Worm (Caenorhabditis elegans): Measurements from ENCODE around the gene ubc-9.

ubc-9 gene

DNA sequence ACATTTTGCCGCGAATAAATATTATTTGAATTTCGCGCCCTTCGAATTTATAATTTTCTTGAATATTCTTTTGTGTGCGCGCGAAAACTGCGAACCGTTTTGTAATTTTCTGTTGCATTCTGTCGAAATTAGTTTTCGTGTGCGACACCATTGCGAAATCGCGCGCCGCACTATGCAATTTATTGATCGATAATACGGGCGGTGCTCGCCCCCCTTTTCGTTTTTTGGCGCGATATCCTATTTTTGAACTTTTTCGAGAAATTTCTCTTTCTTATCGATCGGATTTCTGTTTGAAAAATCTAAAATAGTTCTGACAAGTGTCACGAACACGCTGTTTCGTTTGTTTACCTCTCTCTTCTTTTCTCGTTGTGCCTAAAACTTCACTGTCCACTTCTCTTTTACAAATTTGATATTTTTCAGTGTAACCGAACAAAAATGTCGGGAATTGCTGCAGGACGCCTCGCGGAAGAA, at the start of gene ubc-9:
Gene ubc-9, plus strand, starts transcription at position 421 of the 471 bp plus-strand sequence.
- TF ChIP-seq lin-39 (tag; optimal IDR thresholded peaks at IDR 0.05), result peak; percentile 65
- no peak for TF ChIP-seq pqm-1 (tag; optimal IDR thresholded peaks at IDR 0.05)
- TF ChIP-seq nhr-67 (tag; optimal IDR thresholded peaks at IDR 0.05), result no peak
- no peak for TF ChIP-seq fkh-10 (GFP tag; optimal IDR thresholded peaks at IDR 0.05)
- TF ChIP-seq mdl-1 (tag; optimal IDR thresholded peaks at IDR 0.05), result no peak
- peak; percentile 5 for TF ChIP-seq skn-1 (tag; optimal IDR thresholded peaks at IDR 0.05)
- peak; percentile 61 for TF ChIP-seq nhr-43 (tag; optimal IDR thresholded peaks at IDR 0.05; ENCODE audit: poor library complexity, severe bottlenecking)
- TF ChIP-seq ceh-16 (tag; optimal IDR thresholded peaks at IDR 0.05), result no peak
- no peak for TF ChIP-seq fos-1 (tag; optimal IDR thresholded peaks at IDR 0.05)
- no peak for TF ChIP-seq R02D3.7 (tag; optimal IDR thresholded peaks at IDR 0.05)
- peak; percentile 71 for TF ChIP-seq pha-4 (tag; optimal IDR thresholded peaks at IDR 0.05)
- no peak for TF ChIP-seq mml-1 (tag; optimal IDR thresholded peaks at IDR 0.05)
- TF ChIP-seq elt-3 (tag; optimal IDR thresholded peaks at IDR 0.05), result no peak
- peak; percentile 75 for TF ChIP-seq nhr-25 (tag; optimal IDR thresholded peaks at IDR 0.05)
- TF ChIP-seq nhr-77 (tag; optimal IDR thresholded peaks at IDR 0.05), result no peak
- TF ChIP-seq lsy-12 (tag; optimal IDR thresholded peaks at IDR 0.05), result no peak
- TF ChIP-seq aly-2 (tag; optimal IDR thresholded peaks at IDR 0.05), result no peak
- TF ChIP-seq jun-1 (tag; optimal IDR thresholded peaks at IDR 0.05), result peak; percentile 37
- TF ChIP-seq unc-62 (GFP tag; optimal IDR thresholded peaks at IDR 0.05), result no peak
- TF ChIP-seq fkh-2 (tag; optimal IDR thresholded peaks at IDR 0.05), result no peak
- TF ChIP-seq egl-5 (tag; optimal IDR thresholded peaks at IDR 0.05), result peak; percentile 40
- no peak for TF ChIP-seq eor-1 (tag; optimal IDR thresholded peaks at IDR 0.05)
- TF ChIP-seq nhr-28 (tag; optimal IDR thresholded peaks at IDR 0.05), result no peak
- TF ChIP-seq nhr-237 (tag; optimal IDR thresholded peaks at IDR 0.05), result no peak
- TF ChIP-seq nhr-11 (tag; optimal IDR thresholded peaks at IDR 0.05), result no peak
- peak; percentile 54 for TF ChIP-seq elt-2 (tag; optimal IDR thresholded peaks at IDR 0.05)
- TF ChIP-seq hmg-11 (tag; optimal IDR thresholded peaks at IDR 0.05), result peak; percentile 72
- no peak for TF ChIP-seq ceh-82 (tag; optimal IDR thresholded peaks at IDR 0.05)
- no peak for TF ChIP-seq elt-1 (tag; optimal IDR thresholded peaks at IDR 0.05)
- no peak for TF ChIP-seq nhr-12 (tag; optimal IDR thresholded peaks at IDR 0.05)
- TF ChIP-seq snpc-4 (tag; optimal IDR thresholded peaks at IDR 0.05), result peak; percentile 59
- TF ChIP-seq daf-12 (tag; optimal IDR thresholded peaks at IDR 0.05), result no peak
- TF ChIP-seq ztf-4 (tag; optimal IDR thresholded peaks at IDR 0.05), result no peak
- TF ChIP-seq ceh-28 (tag; optimal IDR thresholded peaks at IDR 0.05), result peak; percentile 92
- peak; percentile 55 for TF ChIP-seq ama-1 (optimal IDR thresholded peaks at IDR 0.05)
- TF ChIP-seq tbx-2 (tag; optimal IDR thresholded peaks at IDR 0.05), result no peak
- TF ChIP-seq ztf-11 (tag; optimal IDR thresholded peaks at IDR 0.05), result no peak
- TF ChIP-seq nfya-1 (tag; optimal IDR thresholded peaks at IDR 0.05; ENCODE audit: insufficient read depth), result peak; percentile 82
- no peak for TF ChIP-seq nhr-76 (tag; optimal IDR thresholded peaks at IDR 0.05)
- TF ChIP-seq nhr-23 (tag; optimal IDR thresholded peaks at IDR 0.05), result peak; percentile 81
- TF ChIP-seq ceh-9 (tag; optimal IDR thresholded peaks at IDR 0.05), result no peak
- TF ChIP-seq ZK546.5 (tag; optimal IDR thresholded peaks at IDR 0.05), result no peak
- no peak for TF ChIP-seq unc-39 (tag; optimal IDR thresholded peaks at IDR 0.05)
- TF ChIP-seq lin-15B (tag; optimal IDR thresholded peaks at IDR 0.05), result peak; percentile 73
- no peak for TF ChIP-seq sea-2 (GFP tag; optimal IDR thresholded peaks at IDR 0.05)
- TF ChIP-seq egl-27 (tag; optimal IDR thresholded peaks at IDR 0.05), result no peak
- no peak for TF ChIP-seq zag-1 (tag; optimal IDR thresholded peaks at IDR 0.05)

DNA sequence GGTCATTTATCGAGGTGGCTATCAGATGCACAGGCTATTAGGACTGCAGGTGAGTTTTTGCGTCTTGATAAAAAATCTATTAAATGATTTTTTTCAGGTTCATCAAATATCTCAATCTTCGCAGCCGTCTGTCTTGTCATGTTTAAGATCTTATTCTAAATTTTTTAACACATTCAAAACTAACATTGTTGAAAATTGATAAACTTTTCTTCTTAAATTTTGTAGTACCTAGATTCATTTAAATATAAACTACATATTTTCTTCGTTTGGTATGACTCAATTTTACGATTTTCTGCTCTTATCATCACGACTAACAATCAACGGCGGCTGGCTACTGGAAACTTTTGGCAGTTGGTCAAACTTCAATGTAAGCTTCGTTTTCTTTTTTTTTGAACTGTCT, 48.3 kb upstream of the ubc-9 start, which contains the start of gene F19C7.4:
Gene F19C7.4, plus strand, starts transcription at position 301 of the 400 bp plus-strand sequence.
- TF ChIP-seq jun-1 (tag; optimal IDR thresholded peaks at IDR 0.05) (no peak), pha-4 (tag; optimal IDR thresholded peaks at IDR 0.05) (no peak), fkh-10 (GFP tag; optimal IDR thresholded peaks at IDR 0.05) (no peak), ceh-28 (tag; optimal IDR thresholded peaks at IDR 0.05) (no peak), mdl-1 (tag; optimal IDR thresholded peaks at IDR 0.05) (no peak), nhr-237 (tag; optimal IDR thresholded peaks at IDR 0.05) (no peak), daf-12 (tag; optimal IDR thresholded peaks at IDR 0.05) (no peak), nhr-43 (tag; optimal IDR thresholded peaks at IDR 0.05; ENCODE audit: poor library complexity, severe bottlenecking) (no peak)

Measured in whole organism, L3 larva.